Fruit fly (Drosophila melanogaster) whole organism, embryonic: Measurements from ENCODE around the gene smash.

ENCODE experiments used
- BEAF-32 ChIP-seq: fragments of 200-800 bp; sonication (Bioruptor generic); optimal IDR thresholded peaks from 3 replicates; lab custom pipeline; 2017; ENCODE audit warnings: missing biosample characterization, missing genetic modification characterization, mild to moderate bottlenecking, moderate library complexity, missing genetic modification reagents
- CG10543 ChIP-seq: fragments of 200-800 bp; sonication (Bioruptor generic); optimal IDR thresholded peaks from 3 replicates; lab custom pipeline; 2017; ENCODE audit warnings: missing biosample characterization, mild to moderate bottlenecking, missing genetic modification characterization, moderate library complexity
- CG11247 ChIP-seq: fragments of 200-800 bp; sonication (Bioruptor generic); IDR thresholded peaks from 2 replicates; pipeline ENCODE4 v1.3.6; 2022; ENCODE audit warnings: missing biosample characterization, missing genetic modification characterization
- CG12942 ChIP-seq: fragments of 200-800 bp; sonication (Bioruptor generic); optimal IDR thresholded peaks from 3 replicates; lab custom pipeline; 2016; ENCODE audit warnings: missing biosample characterization, missing genetic modification characterization
- CG13775 ChIP-seq: fragments of 200-800 bp; sonication (Bioruptor generic); optimal IDR thresholded peaks from 3 replicates; lab custom pipeline; 2017; ENCODE audit warnings: missing biosample characterization, mild to moderate bottlenecking, missing genetic modification characterization
- CG14860 ChIP-seq: fragments of 200-800 bp; sonication (Bioruptor generic); IDR thresholded peaks from 3 replicates; pipeline ENCODE4 v1.3.6; 2022; ENCODE audit warnings: missing biosample characterization, missing genetic modification characterization; ENCODE audit not compliant: partially characterized antibody
- CG15479 ChIP-seq: fragments of 200-800 bp; sonication (Bioruptor generic); optimal IDR thresholded peaks from 3 replicates; lab custom pipeline; 2019; ENCODE audit warnings: missing biosample characterization, mild to moderate bottlenecking, missing genetic modification characterization, moderate library complexity
- CG16813 ChIP-seq: fragments of 200-800 bp; sonication (Bioruptor generic); IDR thresholded peaks from 3 replicates; pipeline ENCODE4 v1.3.6; 2022; ENCODE audit warnings: missing biosample characterization, missing genetic modification characterization; ENCODE audit not compliant: partially characterized antibody
- CG17385 ChIP-seq: fragments of 200-800 bp; sonication (Bioruptor generic); optimal IDR thresholded peaks from 3 replicates; lab custom pipeline; 2018; ENCODE audit warnings: missing biosample characterization, mild to moderate bottlenecking, missing genetic modification characterization
- CG2199 ChIP-seq: fragments of 200-800 bp; sonication (Bioruptor generic); IDR thresholded peaks from 3 replicates; pipeline ENCODE4 v1.3.6; 2022; ENCODE audit warnings: missing biosample characterization, missing genetic modification characterization
- CG33557 ChIP-seq: fragments of 200-800 bp; sonication (Bioruptor generic); optimal IDR thresholded peaks from 2 replicates; lab custom pipeline; 2019; ENCODE audit warnings: missing biosample characterization, mild to moderate bottlenecking, missing genetic modification characterization, moderate library complexity
- CG43689 ChIP-seq: fragments of 200-800 bp; sonication (Bioruptor generic); IDR thresholded peaks from 2 replicates; pipeline ENCODE4 v1.3.6; 2022; ENCODE audit warnings: missing biosample characterization, missing genetic modification characterization
- CG4404 ChIP-seq: fragments of 200-800 bp; sonication (Bioruptor generic); IDR thresholded peaks from 2 replicates; pipeline ENCODE4 v1.3.6; 2022; ENCODE audit warnings: missing biosample characterization, missing genetic modification characterization
- CG4730 ChIP-seq: fragments of 200-800 bp; sonication (Bioruptor generic); IDR thresholded peaks from 2 replicates; pipeline ENCODE4 v1.3.6; 2022; ENCODE audit warnings: missing biosample characterization, missing genetic modification characterization
- CG6654 ChIP-seq: fragments of 200-800 bp; sonication (Bioruptor generic); optimal IDR thresholded peaks from 2 replicates; lab custom pipeline; 2017; ENCODE audit warnings: missing biosample characterization, mild to moderate bottlenecking, missing genetic modification characterization
- CG6683 ChIP-seq: fragments of 200-800 bp; sonication (Bioruptor generic); optimal IDR thresholded peaks from 2 replicates; lab custom pipeline; 2017; ENCODE audit warnings: missing biosample characterization, mild to moderate bottlenecking, missing genetic modification characterization, missing genetic modification reagents
- CG7357 ChIP-seq: fragments of 200-800 bp; sonication (Bioruptor generic); IDR thresholded peaks from 3 replicates; pipeline ENCODE4 v1.3.6; 2022; ENCODE audit warnings: missing biosample characterization, missing genetic modification characterization
- CG8290 ChIP-seq, 3 experiments: fragments of 200-800 bp; sonication (Bioruptor generic); optimal IDR thresholded peaks; 2 replicates each; lab custom pipeline; 2016 to 2019; ENCODE audit warnings: missing biosample characterization in 3 of 3, missing genetic modification characterization in 3 of 3, mild to moderate bottlenecking in 2 of 3, moderate library complexity in 1 of 3
- CG8478 ChIP-seq: fragments of >200 bp; optimal IDR thresholded peaks from 2 replicates; lab custom pipeline; 2018
- CHES-1-like ChIP-seq: fragments of 200-800 bp; sonication (Bioruptor generic); optimal IDR thresholded peaks from 2 replicates; lab custom pipeline; 2016; ENCODE audit warnings: missing biosample characterization, missing genetic modification characterization
- Dfd ChIP-seq, 2 experiments: fragments of >200 bp; optimal IDR thresholded peaks; 2 replicates each; lab custom pipeline; 2017; ENCODE audit warnings: missing biosample characterization in 2 of 2, missing genetic modification characterization in 2 of 2
- E2f2 ChIP-seq: fragments of 200-800 bp; sonication (Bioruptor generic); IDR thresholded peaks from 2 replicates; pipeline ENCODE4 v1.3.6; 2022; ENCODE audit warnings: missing biosample characterization, missing genetic modification characterization
- HLH3B ChIP-seq: fragments of 200-800 bp; sonication (Bioruptor generic); IDR thresholded peaks from 2 replicates; pipeline ENCODE4 v1.3.6; 2022; ENCODE audit warnings: missing biosample characterization, missing genetic modification characterization
- Hey ChIP-seq: fragments of 200-800 bp; sonication (Bioruptor generic); optimal IDR thresholded peaks from 3 replicates; lab custom pipeline; 2018; ENCODE audit warnings: missing biosample characterization, mild to moderate bottlenecking, missing genetic modification characterization
- Hsf ChIP-seq: fragments of 200-800 bp; sonication (Bioruptor generic); optimal IDR thresholded peaks from 3 replicates; lab custom pipeline; 2016; ENCODE audit warnings: missing biosample characterization, missing genetic modification characterization
- Myb ChIP-seq: fragments of 200-800 bp; sonication (Bioruptor generic); optimal IDR thresholded peaks from 2 replicates; lab custom pipeline; 2016; ENCODE audit warnings: missing biosample characterization, missing genetic modification characterization
- PHDP ChIP-seq: fragments of 200-800 bp; sonication (Bioruptor generic); optimal IDR thresholded peaks from 3 replicates; lab custom pipeline; 2018; ENCODE audit warnings: missing biosample characterization, mild to moderate bottlenecking, missing genetic modification characterization, moderate library complexity
- Rx ChIP-seq: fragments of 200-800 bp; sonication (Bioruptor generic); IDR thresholded peaks from 2 replicates; pipeline ENCODE4 v1.3.6; 2022; ENCODE audit warnings: missing biosample characterization, missing genetic modification characterization
- Sox102F ChIP-seq: fragments of 200-800 bp; sonication (Bioruptor generic); optimal IDR thresholded peaks from 2 replicates; lab custom pipeline; 2018; ENCODE audit warnings: missing biosample characterization, mild to moderate bottlenecking, missing genetic modification characterization, moderate library complexity
- Spps ChIP-seq: fragments of 200-800 bp; sonication (Bioruptor generic); optimal IDR thresholded peaks from 2 replicates; lab custom pipeline; 2018; ENCODE audit warnings: missing biosample characterization, mild to moderate bottlenecking, missing genetic modification characterization
- Ssrp ChIP-seq: fragments of 200-800 bp; sonication (Bioruptor generic); optimal IDR thresholded peaks from 2 replicates; lab custom pipeline; 2018; ENCODE audit warnings: missing biosample characterization, mild to moderate bottlenecking, missing genetic modification characterization, moderate library complexity
- Tbp ChIP-seq: fragments of >200 bp; optimal IDR thresholded peaks from 2 replicates; lab custom pipeline; 2018; ENCODE audit warnings: missing biosample characterization, missing genetic modification characterization
- Xrp1 ChIP-seq: fragments of 200-800 bp; sonication (Bioruptor generic); IDR thresholded peaks from 2 replicates; pipeline ENCODE4 v1.3.6; 2022; ENCODE audit warnings: missing biosample characterization, missing genetic modification characterization
- ac ChIP-seq: fragments of 200-800 bp; sonication (Bioruptor generic); optimal IDR thresholded peaks from 3 replicates; lab custom pipeline; 2017; ENCODE audit warnings: missing biosample characterization, mild to moderate bottlenecking, missing genetic modification characterization
- bowl ChIP-seq: fragments of 200-800 bp; sonication (Bioruptor generic); IDR thresholded peaks from 2 replicates; pipeline ENCODE4 v1.3.6; 2022; ENCODE audit warnings: missing biosample characterization, missing genetic modification characterization
- caup ChIP-seq: fragments of 200-800 bp; sonication (Bioruptor generic); optimal IDR thresholded peaks from 3 replicates; lab custom pipeline; 2017; ENCODE audit warnings: missing biosample characterization, mild to moderate bottlenecking, missing genetic modification characterization, moderate library complexity; ENCODE audit not compliant: severe bottlenecking
- corto ChIP-seq: fragments of 200-800 bp; sonication (Bioruptor generic); optimal IDR thresholded peaks from 2 replicates; lab custom pipeline; 2016; ENCODE audit warnings: missing biosample characterization, mild to moderate bottlenecking, missing genetic modification characterization, moderate library complexity
- crc ChIP-seq: fragments of 200-800 bp; sonication (Bioruptor generic); optimal IDR thresholded peaks from 2 replicates; lab custom pipeline; 2016; ENCODE audit warnings: missing biosample characterization, missing genetic modification characterization
- cwo ChIP-seq: fragments of 200-800 bp; sonication (Bioruptor generic); optimal IDR thresholded peaks from 3 replicates; lab custom pipeline; 2017; ENCODE audit warnings: missing biosample characterization, missing genetic modification characterization, mild to moderate bottlenecking, moderate library complexity, missing genetic modification reagents
- klu ChIP-seq: fragments of 200-800 bp; sonication (Bioruptor generic); IDR thresholded peaks from 2 replicates; pipeline ENCODE4 v1.3.6; 2022; ENCODE audit warnings: missing biosample characterization, missing genetic modification characterization
- lilli ChIP-seq: fragments of 200-800 bp; sonication (Bioruptor generic); optimal IDR thresholded peaks from 3 replicates; lab custom pipeline; 2016; ENCODE audit warnings: missing biosample characterization, missing genetic modification characterization
- lov ChIP-seq, 2 experiments: fragments of 200-800 bp in 1 of 2; fragments of >200 bp in 1 of 2; sonication (Bioruptor generic) in 1 of 2; IDR thresholded peaks in 1 of 2; optimal IDR thresholded peaks in 1 of 2; 2 replicates in 1 of 2; 3 replicates in 1 of 2; pipeline versions ENCODE4 v1.3.6 to Lab custom; 2017 to 2022; ENCODE audit warnings: missing biosample characterization in 1 of 2, missing genetic modification characterization in 1 of 2
- luna ChIP-seq: fragments of 200-800 bp; sonication (Bioruptor generic); optimal IDR thresholded peaks from 2 replicates; lab custom pipeline; 2016; ENCODE audit warnings: missing biosample characterization, missing genetic modification characterization
- prd ChIP-seq, 3 experiments: fragments of >200 bp in 2 of 3; fragments of 200-800 bp in 1 of 3; sonication (Bioruptor generic) in 1 of 3; optimal IDR thresholded peaks in 2 of 3; IDR thresholded peaks in 1 of 3; 2 replicates in 2 of 3; 3 replicates in 1 of 3; pipeline versions ENCODE4 v1.3.6 to Lab custom; 2017 to 2022; ENCODE audit warnings: missing biosample characterization in 1 of 3, missing genetic modification characterization in 1 of 3
- sob ChIP-seq: fragments of 200-800 bp; sonication (Bioruptor generic); IDR thresholded peaks from 2 replicates; pipeline ENCODE4 v1.3.6; 2022; ENCODE audit warnings: missing biosample characterization, missing genetic modification characterization
- ssp ChIP-seq: fragments of 200-800 bp; sonication (Bioruptor generic); IDR thresholded peaks from 2 replicates; pipeline ENCODE4 v1.3.6; 2022; ENCODE audit warnings: missing biosample characterization, missing genetic modification characterization
- tin ChIP-seq: fragments of 200-800 bp; sonication (Bioruptor generic); optimal IDR thresholded peaks from 3 replicates; lab custom pipeline; 2016; ENCODE audit warnings: missing biosample characterization, missing genetic modification characterization
- yki ChIP-seq: fragments of >200 bp; optimal IDR thresholded peaks from 3 replicates; lab custom pipeline; 2018
- zfh2 ChIP-seq: fragments of 200-800 bp; sonication (Bioruptor generic); optimal IDR thresholded peaks from 2 replicates; lab custom pipeline; 2016; ENCODE audit warnings: missing biosample characterization, missing genetic modification characterization

The smash gene

dm6 chr3R:4641616-4642102 lies 17.7 kb upstream of the smash start, which contains the start of the genes CG9775, MED31 and slx1 (continued):
- TF ChIP-seq CG14860 (GFP tag; lab: Robert Waterston, UW) (no peak), Rx (peak; percentile 45), klu (GFP tag; lab: Robert Waterston, UW) (peak; percentile 61; the same call in 1 of the 2 replicates), caup (peak; percentile 68), corto (no peak), CG6683 (GFP tag; lab: Kevin White, UChicago) (no peak), sob (GFP tag; lab: Robert Waterston, UW) (peak; percentile 76), CG17385 (GFP tag; lab: Kevin White, UChicago) (peak; percentile 64), Hsf (GFP tag; lab: Kevin White, UChicago) (peak; percentile 38), CG13775 (GFP tag; lab: Kevin White, UChicago) (peak; percentile 88), E2f2 (GFP tag; lab: Robert Waterston, UW) (peak; percentile 53), crc (no peak), ssp (GFP tag; lab: Robert Waterston, UW) (peak; percentile 92), Xrp1 (GFP tag; lab: Robert Waterston, UW) (peak; percentile 77), CG33557 (peak; percentile 52), CG10543 (GFP tag; lab: Kevin White, UChicago) (peak; percentile 80), CG4730 (GFP tag; lab: Robert Waterston, UW) (peak; percentile 58), CG43689 (GFP tag; lab: Robert Waterston, UW) (peak; percentile 31; the same call in 1 of the 2 replicates), prd (optimal IDR thresholded peaks at IDR 0.05; lab: Kevin White, UChicago) (no peak), prd (GFP tag; IDR thresholded peaks at IDR 0.05; lab: Robert Waterston, UW) (peak; percentile 76; the same call in 2 of the 3 replicates), Spps (tag; lab: Kevin White, UChicago) (peak; percentile 57), CG15479 (GFP tag; lab: Kevin White, UChicago) (no peak), Hey (tag; lab: Kevin White, UChicago) (no peak), CG16813 (GFP tag; lab: Robert Waterston, UW) (0 out of 3 replicates have a peak, but pooled peaks have one; percentile 42), zfh2 (peak; percentile 39), yki (no peak), Sox102F (GFP tag; lab: Kevin White, UChicago) (peak; percentile 84), CG4404 (GFP tag; lab: Robert Waterston, UW) (peak; percentile 57), CG6654 (GFP tag; lab: Kevin White, UChicago) (peak; percentile 30), HLH3B (peak; percentile 65; the same call in 1 of the 2 replicates), Dfd (GFP tag; optimal IDR thresholded peaks at IDR 0.05; lab: Kevin White, UChicago) (no peak), luna (GFP tag; lab: Kevin White, UChicago) (no peak), CG11247 (GFP tag; lab: Robert Waterston, UW) (peak; percentile 59; the same call in 1 of the 2 replicates), Myb (GFP tag; lab: Kevin White, UChicago) (no peak), CG8290 (GFP tag; optimal IDR thresholded peaks at IDR 0.05; lab: Kevin White, UChicago) (peak; percentile 57), CG8290 (tag; optimal IDR thresholded peaks at IDR 0.05; lab: Kevin White, UChicago) (peak in 1 of 2 experiments; percentile 25), bowl (GFP tag; lab: Robert Waterston, UW) (no peak; the same call in 1 of the 2 replicates), BEAF-32 (peak; percentile 45), cwo (GFP tag; lab: Kevin White, UChicago) (no peak), PHDP (tag; lab: Kevin White, UChicago) (peak; percentile 81), lilli (GFP tag; lab: Kevin White, UChicago) (peak; percentile 61), tin (GFP tag; lab: Kevin White, UChicago) (peak; percentile 78), CHES-1-like (GFP tag; lab: Kevin White, UChicago) (no peak), ac (GFP tag; lab: Kevin White, UChicago) (no peak), CG2199 (GFP tag; lab: Robert Waterston, UW) (no peak), CG7357 (GFP tag; lab: Robert Waterston, UW) (peak; percentile 70), Ssrp (tag; lab: Kevin White, UChicago) (peak; percentile 80), lov (optimal IDR thresholded peaks at IDR 0.05; lab: Kevin White, UChicago) (no peak), lov (GFP tag; IDR thresholded peaks at IDR 0.05; lab: Robert Waterston, UW) (0 out of 3 replicates have a peak, but pooled peaks have one; percentile 60), CG12942 (GFP tag; lab: Kevin White, UChicago) (peak; percentile 62), Tbp (GFP tag; lab: Kevin White, UChicago) (no peak), CG8478 (no peak)
